Worm (Caenorhabditis elegans) whole organism, L4/young adult: ENCODE results near the gene C53D6.4.

Experiments
- W03F9.2 ChIP-seq: fragments of 150-350 bp; optimal IDR thresholded peaks from 2 replicates; lab custom pipeline; 2014; ENCODE audit warnings: missing biosample characterization, missing genetic modification characterization
- dao-5 ChIP-seq: sonication (generic microtip); optimal IDR thresholded peaks from 2 replicates; lab custom pipeline; 2016; ENCODE audit warnings: missing genotype, missing genetic modification characterization, moderate library complexity, missing compliant biosample characterization
- him-1 ChIP-seq: sonication (generic microtip); optimal IDR thresholded peaks from 2 replicates; lab custom pipeline; 2016; ENCODE audit warnings: missing genotype, missing genetic modification reagents, missing genetic modification characterization, missing compliant biosample characterization

Gene C53D6.4

ce11 chrIV:8978047-8978446 is 42.7 kb downstream of the C53D6.4 start:
- TF ChIP-seq W03F9.2 (tag; lab: Kevin White, UChicago) (no peak), dao-5 (tag; lab: Kevin White, UChicago) (no peak), him-1 (no peak)

DNA sequence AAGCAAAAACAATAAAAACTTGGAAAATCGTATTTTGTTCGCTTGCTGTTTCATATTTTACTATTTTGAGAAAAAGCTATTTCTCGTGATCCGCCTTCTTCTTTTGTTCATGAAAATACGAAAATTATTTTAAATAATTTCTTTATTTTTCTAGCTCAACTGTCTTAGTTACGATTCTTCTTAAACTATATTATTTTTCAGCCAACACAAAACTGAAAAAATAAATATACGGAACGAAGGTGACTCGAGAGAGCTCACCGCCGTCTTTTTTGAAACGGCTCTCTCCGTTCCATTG is 45.5 kb downstream of the C53D6.4 start, which contains the start of gene pdzd-8:
TSS of gene pdzd-8 (plus strand) at position 196 of the 295 bp plus-strand sequence.
- no peak for TF ChIP-seq him-1
- TF ChIP-seq dao-5 (tag; lab: Kevin White, UChicago): no peak
- no peak for TF ChIP-seq W03F9.2 (tag; lab: Kevin White, UChicago)

DNA sequence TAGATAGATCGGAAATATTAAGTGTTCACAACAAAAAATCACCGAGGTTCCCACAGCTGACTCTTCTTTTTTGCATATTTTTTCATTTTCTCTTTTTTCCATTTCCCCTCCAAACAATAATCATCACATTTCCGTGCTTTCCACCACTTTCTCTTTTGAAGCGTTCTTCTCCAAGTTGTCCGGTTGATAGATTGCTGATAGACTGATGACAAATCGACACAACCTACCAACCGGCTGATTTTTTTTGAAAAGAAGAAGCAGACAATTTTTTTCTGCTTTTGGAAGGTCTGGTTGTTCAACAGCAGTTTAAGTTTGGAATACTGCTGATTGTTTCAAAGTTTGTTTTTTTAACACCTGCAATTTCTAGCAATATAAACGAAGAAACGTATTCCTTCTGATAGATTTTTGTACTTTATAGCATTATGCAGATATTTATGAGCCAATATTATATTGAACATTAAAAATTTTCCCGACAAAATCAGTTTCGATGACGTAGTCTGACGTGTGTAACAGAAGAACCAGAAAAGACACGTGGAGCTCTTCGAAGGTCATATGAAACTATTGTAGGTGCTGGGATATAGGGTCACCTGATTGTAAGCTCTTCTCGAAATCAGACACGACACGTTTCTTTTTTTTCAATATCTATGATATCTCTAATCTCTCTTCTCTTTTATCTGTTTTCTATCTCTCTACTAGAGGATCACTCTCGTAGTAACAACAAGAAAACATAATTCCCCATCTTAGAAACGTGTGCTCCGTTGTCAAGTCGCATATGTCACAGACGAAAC is 46.0 kb downstream of the C53D6.4 start:
- no peak for TF ChIP-seq him-1
- TF ChIP-seq dao-5 (tag; lab: Kevin White, UChicago): no peak
- no peak for TF ChIP-seq W03F9.2 (tag; lab: Kevin White, UChicago)

- peak; percentile 73 for TF ChIP-seq him-1
- no peak for TF ChIP-seq dao-5 (tag; lab: Kevin White, UChicago)
- peak; percentile 18 for TF ChIP-seq W03F9.2 (tag; lab: Kevin White, UChicago)
Measured at ce11 chrIV:8973249-8973958, 47.3 kb downstream of the C53D6.4 start, which contains the start of gene C53B4.3. C53B4.3 (minus strand) TSS chrIV:8973712.
